Worm (Caenorhabditis elegans) whole organism, L4 larva: ENCODE measurements around the gene T25G12.3.

ENCODE experiments used
- D1046.2 ChIP-seq: fragments of 200-800 bp; sonication (Bioruptor generic); IDR thresholded peaks from 2 replicates; pipeline ENCODE4 v1.3.6; 2022; ENCODE audit warnings: missing genetic modification characterization, missing compliant biosample characterization
- F37D6.2 ChIP-seq: sonication (generic microtip); optimal IDR thresholded peaks from 2 replicates; lab custom pipeline; 2016; ENCODE audit warnings: mild to moderate bottlenecking, missing genetic modification characterization, missing compliant biosample characterization
- F44E2.7 ChIP-seq: fragments of 200-800 bp; sonication (Bioruptor generic); IDR thresholded peaks from 2 replicates; pipeline ENCODE4 v2.1.2; 2022; ENCODE audit warnings: missing genetic modification characterization, missing compliant biosample characterization
- R02D3.7 ChIP-seq: fragments of 150-350 bp; sonication (generic microtip); optimal IDR thresholded peaks from 3 replicates; lab custom pipeline; 2014; ENCODE audit warnings: missing biosample characterization, missing genetic modification characterization
- T20F7.1 ChIP-seq: fragments of 200-800 bp; sonication (Bioruptor generic); optimal IDR thresholded peaks from 2 replicates; lab custom pipeline; 2018; ENCODE audit warnings: mild to moderate bottlenecking, missing genetic modification characterization, missing compliant biosample characterization
- Y5F2A.4 ChIP-seq: fragments of 200-800 bp; sonication (Bioruptor generic); optimal IDR thresholded peaks from 2 replicates; lab custom pipeline; 2018; ENCODE audit warnings: mild to moderate bottlenecking, missing genetic modification characterization, missing compliant biosample characterization
- ZK546.5 ChIP-seq, 2 experiments: sonication (generic microtip); optimal IDR thresholded peaks; 2 replicates each; lab custom pipeline; 2017; ENCODE audit warnings: missing biosample characterization in 2 of 2, missing genetic modification characterization in 2 of 2
- aly-2 ChIP-seq: sonication (generic microtip); optimal IDR thresholded peaks from 2 replicates; lab custom pipeline; 2018; ENCODE audit warnings: missing biosample characterization, missing genetic modification characterization
- ceh-44 ChIP-seq: fragments of 200-800 bp; sonication (Bioruptor generic); IDR thresholded peaks from 2 replicates; pipeline ENCODE4 v1.3.6; 2022; ENCODE audit warnings: missing genetic modification reagents, missing genetic modification characterization, missing compliant biosample characterization
- ces-1 ChIP-seq: fragments of 150-350 bp; sonication (generic microtip); optimal IDR thresholded peaks from 4 replicates; lab custom pipeline; 2014; ENCODE audit warnings: missing biosample characterization, missing genetic modification reagents, missing genetic modification characterization
- cey-2 ChIP-seq: sonication (generic microtip); optimal IDR thresholded peaks from 3 replicates; lab custom pipeline; 2017; ENCODE audit warnings: missing genetic modification characterization, mild to moderate bottlenecking, missing compliant biosample characterization, antibody characterized with exemption, borderline replicate concordance; ENCODE audit not compliant: insufficient read depth
- daf-12 ChIP-seq: fragments of 150-350 bp; optimal IDR thresholded peaks from 2 replicates; lab custom pipeline; 2014; ENCODE audit warnings: missing biosample characterization, missing genetic modification reagents, missing genetic modification characterization
- daf-16 ChIP-seq, 3 experiments: sonication (generic microtip); optimal IDR thresholded peaks; 2 replicates each; lab custom pipeline; 2016 to 2017; ENCODE audit warnings: missing genetic modification characterization in 3 of 3, missing genetic modification reagents in 3 of 3, mild to moderate bottlenecking in 2 of 3, missing compliant biosample characterization in 2 of 3, missing biosample characterization in 1 of 3, moderate library complexity in 1 of 3
- dmd-6 ChIP-seq: fragments of 200-800 bp; sonication (Bioruptor generic); IDR thresholded peaks from 2 replicates; pipeline ENCODE4 v1.3.6; 2022; ENCODE audit warnings: missing genetic modification reagents, missing genetic modification characterization, missing compliant biosample characterization
- dmd-9 ChIP-seq: fragments of 200-800 bp; sonication (Bioruptor generic); IDR thresholded peaks from 2 replicates; pipeline ENCODE4 v1.3.6; 2022; ENCODE audit warnings: missing genetic modification reagents, missing genetic modification characterization, missing compliant biosample characterization
- dpl-1 ChIP-seq: fragments of 150-350 bp; optimal IDR thresholded peaks from 2 replicates; lab custom pipeline; 2014; ENCODE audit warnings: missing biosample characterization, missing genetic modification reagents, missing genetic modification characterization
- fos-1 ChIP-seq: fragments of 150-350 bp; optimal IDR thresholded peaks from 2 replicates; lab custom pipeline; 2014; ENCODE audit warnings: missing biosample characterization, missing genetic modification characterization
- gei-8 ChIP-seq: fragments of 200-800 bp; sonication (Bioruptor generic); optimal IDR thresholded peaks from 2 replicates; lab custom pipeline; 2018; ENCODE audit warnings: mild to moderate bottlenecking, missing genetic modification characterization, missing compliant biosample characterization
- hlh-30 ChIP-seq: sonication (generic microtip); optimal IDR thresholded peaks from 2 replicates; lab custom pipeline; 2017; ENCODE audit warnings: antibody characterized with exemption, mild to moderate bottlenecking, missing genetic modification characterization, missing compliant biosample characterization; ENCODE audit not compliant: insufficient read depth
- lin-1 ChIP-seq: fragments of 200-800 bp; sonication (Bioruptor generic); IDR thresholded peaks from 2 replicates; pipeline ENCODE4 v1.3.6; 2022; ENCODE audit warnings: missing genetic modification reagents, missing genetic modification characterization, missing compliant biosample characterization
- lin-13 ChIP-seq: fragments of 150-350 bp; optimal IDR thresholded peaks from 2 replicates; lab custom pipeline; 2014; ENCODE audit warnings: missing biosample characterization, missing genetic modification reagents, missing genetic modification characterization
- lin-29 ChIP-seq: fragments of 200-800 bp; sonication (Bioruptor generic); IDR thresholded peaks from 2 replicates; pipeline ENCODE4 v1.3.6; 2022; ENCODE audit warnings: missing genetic modification reagents, missing genetic modification characterization, missing compliant biosample characterization
- lin-38 ChIP-seq: fragments of 200-800 bp; sonication (Bioruptor generic); IDR thresholded peaks from 2 replicates; pipeline ENCODE4 v1.3.6; 2022; ENCODE audit warnings: missing genetic modification reagents, missing genetic modification characterization, missing compliant biosample characterization
- lsy-2 ChIP-seq, 2 experiments: fragments of 150-350 bp in 1 of 2; sonication (generic microtip) in 1 of 2; optimal IDR thresholded peaks; 2 replicates each; lab custom pipeline; 2014 to 2017; ENCODE audit warnings: missing biosample characterization in 2 of 2, missing genetic modification characterization in 2 of 2
- madf-5 ChIP-seq, 2 experiments: fragments of 200-800 bp; sonication (Bioruptor generic); IDR thresholded peaks; 2 replicates each; pipeline ENCODE4 v1.3.6; 2022; ENCODE audit warnings: missing compliant biosample characterization in 2 of 2, missing genetic modification characterization in 2 of 2
- madf-9 ChIP-seq: fragments of 200-800 bp; sonication (Bioruptor generic); conservative IDR thresholded peaks from 2 replicates; pipeline ENCODE4 v1.3.6; 2022; ENCODE audit warnings: missing genetic modification reagents, missing genetic modification characterization, missing compliant biosample characterization
- mdl-1 ChIP-seq, 2 experiments: fragments of 150-350 bp in 1 of 2; sonication (generic microtip) in 1 of 2; optimal IDR thresholded peaks; 2 replicates each; lab custom pipeline; 2014 to 2017; ENCODE audit warnings: missing biosample characterization in 2 of 2, missing genetic modification characterization in 2 of 2
- mdt-29 ChIP-seq: fragments of 200-800 bp; sonication (Bioruptor generic); IDR thresholded peaks from 2 replicates; pipeline ENCODE4 v1.3.6; 2022; ENCODE audit warnings: missing genetic modification reagents, missing genetic modification characterization, missing compliant biosample characterization
- mes-2 ChIP-seq: sonication (generic microtip); optimal IDR thresholded peaks from 2 replicates; lab custom pipeline; 2016; ENCODE audit warnings: missing genotype, mild to moderate bottlenecking, missing genetic modification characterization, missing compliant biosample characterization; ENCODE audit not compliant: poor library complexity, severe bottlenecking
- mxl-2 ChIP-seq: fragments of 200-800 bp; sonication (Bioruptor generic); conservative IDR thresholded peaks from 2 replicates; pipeline ENCODE4 v1.3.6; 2022; ENCODE audit warnings: missing genetic modification reagents, missing genetic modification characterization, missing compliant biosample characterization
- mxl-3 ChIP-seq: fragments of 200-800 bp; sonication (Bioruptor generic); optimal IDR thresholded peaks from 2 replicates; lab custom pipeline; 2018; ENCODE audit warnings: mild to moderate bottlenecking, missing genetic modification characterization, missing compliant biosample characterization
- nhr-11 ChIP-seq: fragments of 150-350 bp; optimal IDR thresholded peaks from 2 replicates; lab custom pipeline; 2014; ENCODE audit warnings: missing biosample characterization, missing genetic modification characterization
- nhr-111 ChIP-seq: fragments of 200-800 bp; sonication (Bioruptor generic); optimal IDR thresholded peaks from 2 replicates; lab custom pipeline; 2018; ENCODE audit warnings: mild to moderate bottlenecking, missing genetic modification characterization, missing compliant biosample characterization
- nhr-237 ChIP-seq: sonication (generic microtip); optimal IDR thresholded peaks from 2 replicates; lab custom pipeline; 2017; ENCODE audit warnings: missing biosample characterization, missing genetic modification characterization
- nhr-28 ChIP-seq: fragments of 150-350 bp; optimal IDR thresholded peaks from 2 replicates; lab custom pipeline; 2014; ENCODE audit warnings: missing biosample characterization, missing genetic modification characterization
- pha-4 ChIP-seq, 2 experiments: fragments of 150-350 bp in 1 of 2; fragments of 200-800 bp in 1 of 2; sonication (Bioruptor generic) in 1 of 2; IDR thresholded peaks in 1 of 2; optimal IDR thresholded peaks in 1 of 2; 2 replicates each; pipeline versions ENCODE4 v1.3.6 to Lab custom; 2014 to 2022; ENCODE audit warnings: missing genetic modification characterization in 2 of 2, missing genetic modification reagents in 2 of 2, missing biosample characterization in 1 of 2, missing compliant biosample characterization in 1 of 2
- php-3 ChIP-seq: fragments of 200-800 bp; sonication (Bioruptor generic); IDR thresholded peaks from 2 replicates; pipeline ENCODE4 v1.3.6; 2022; ENCODE audit warnings: missing genetic modification reagents, missing genetic modification characterization, missing compliant biosample characterization
- pqm-1 ChIP-seq: sonication (generic microtip); optimal IDR thresholded peaks from 2 replicates; lab custom pipeline; 2017; ENCODE audit warnings: missing biosample characterization, missing genetic modification characterization
- saeg-2 ChIP-seq: fragments of 200-800 bp; sonication (Bioruptor generic); IDR thresholded peaks from 2 replicates; pipeline ENCODE4 v1.3.6; 2022; ENCODE audit warnings: missing genetic modification reagents, missing genetic modification characterization, missing compliant biosample characterization
- set-16 ChIP-seq: fragments of 200-800 bp; sonication (Bioruptor generic); IDR thresholded peaks from 2 replicates; pipeline ENCODE4 v1.3.6; 2022; ENCODE audit warnings: missing genetic modification reagents, missing genetic modification characterization, missing compliant biosample characterization
- skn-1 ChIP-seq: fragments of 150-350 bp; optimal IDR thresholded peaks from 2 replicates; lab custom pipeline; 2014; ENCODE audit warnings: missing biosample characterization, missing genetic modification characterization
- spr-1 ChIP-seq: sonication (generic microtip); optimal IDR thresholded peaks from 2 replicates; lab custom pipeline; 2016; ENCODE audit warnings: mild to moderate bottlenecking, missing genetic modification characterization, missing compliant biosample characterization
- tag-97 ChIP-seq: fragments of 200-800 bp; sonication (Bioruptor generic); IDR thresholded peaks from 2 replicates; pipeline ENCODE4 v1.3.6; 2022; ENCODE audit warnings: missing genetic modification characterization, missing compliant biosample characterization
- tra-1 ChIP-seq: fragments of 200-800 bp; sonication (Bioruptor generic); IDR thresholded peaks from 2 replicates; pipeline ENCODE4 v1.3.6; 2022; ENCODE audit warnings: missing genetic modification reagents, missing genetic modification characterization, missing compliant biosample characterization
- unc-130 ChIP-seq: sonication (generic microtip); optimal IDR thresholded peaks from 2 replicates; lab custom pipeline; 2016; ENCODE audit warnings: missing genetic modification reagents, missing genetic modification characterization, missing compliant biosample characterization
- zfp-3 ChIP-seq: fragments of 200-800 bp; sonication (Bioruptor generic); conservative IDR thresholded peaks from 2 replicates; pipeline ENCODE4 v1.3.6; 2022; ENCODE audit warnings: missing genetic modification reagents, missing genetic modification characterization, missing compliant biosample characterization

The T25G12.3 gene

ce11 chrX:17216178-17216577, 15.3 kb upstream of the T25G12.3 start (continued):
- TF ChIP-seq php-3: no peak
- no peak for TF ChIP-seq T20F7.1 (GFP tag; lab: Kevin White, UChicago)
- TF ChIP-seq lin-38 (GFP tag; lab: Robert Waterston, UW): no peak
- no peak for TF ChIP-seq mxl-2 (GFP tag; lab: Robert Waterston, UW)
- peak; percentile 63 for TF ChIP-seq hlh-30
- no peak for TF ChIP-seq daf-12 (tag; lab: Kevin White, UChicago)
- no peak for TF ChIP-seq mdt-29
- 0 out of 2 replicates have a peak, but pooled peaks have one; percentile 30 for TF ChIP-seq tra-1 (GFP tag; lab: Robert Waterston, UW)
- TF ChIP-seq nhr-237: no peak
- TF ChIP-seq mes-2 (tag; lab: Kevin White, UChicago): peak; percentile 0
- no peak for TF ChIP-seq tag-97 (GFP tag; lab: Robert Waterston, UW)
- peak; percentile 79 for TF ChIP-seq mxl-3
- TF ChIP-seq lsy-2 (tag; optimal IDR thresholded peaks at IDR 0.05; lab: Kevin White, UChicago): peak in 1 of 2 experiments; percentile 39
- TF ChIP-seq fos-1 (tag; lab: Kevin White, UChicago): no peak
- TF ChIP-seq Y5F2A.4: no peak
- TF ChIP-seq R02D3.7 (tag; lab: Kevin White, UChicago): no peak
- TF ChIP-seq dmd-6 (GFP tag; lab: Robert Waterston, UW): peak; percentile 58
- TF ChIP-seq ces-1 (GFP tag; lab: Kevin White, UChicago): no peak
- no peak for TF ChIP-seq ceh-44 (GFP tag; lab: Robert Waterston, UW)
- no peak for TF ChIP-seq dpl-1 (GFP tag; lab: Kevin White, UChicago)
- TF ChIP-seq nhr-28: peak; percentile 92
- no peak for TF ChIP-seq unc-130 (GFP tag; lab: Kevin White, UChicago)
- TF ChIP-seq lin-29 (GFP tag; lab: Robert Waterston, UW): no peak
- TF ChIP-seq F44E2.7 (GFP tag; lab: Robert Waterston, UW): no peak
- no peak for TF ChIP-seq F37D6.2 (tag; lab: Kevin White, UChicago)
- TF ChIP-seq madf-9 (GFP tag; lab: Robert Waterston, UW): no peak
- TF ChIP-seq cey-2 (tag; lab: Kevin White, UChicago): no peak
- no peak for TF ChIP-seq set-16 (GFP tag; lab: Robert Waterston, UW)
- peak; percentile 71 to 88 for TF ChIP-seq mdl-1 (tag; optimal IDR thresholded peaks at IDR 0.05; lab: Kevin White, UChicago)
- TF ChIP-seq lin-13 (GFP tag; lab: Kevin White, UChicago): no peak
- peak; percentile 86 for TF ChIP-seq nhr-11
- TF ChIP-seq, all 104 proteins: peak for 18

- TF ChIP-seq mxl-3: peak; percentile 57
- TF ChIP-seq skn-1 (tag; lab: Kevin White, UChicago): no peak
- no peak for TF ChIP-seq lin-1 (GFP tag; lab: Robert Waterston, UW)
- TF ChIP-seq ZK546.5 (tag; optimal IDR thresholded peaks at IDR 0.05; lab: Kevin White, UChicago): no peak
- no peak for TF ChIP-seq aly-2 (tag; lab: Kevin White, UChicago)
- no peak for TF ChIP-seq saeg-2 (GFP tag; lab: Robert Waterston, UW)
- no peak for TF ChIP-seq ceh-44 (GFP tag; lab: Robert Waterston, UW)
- TF ChIP-seq gei-8 (GFP tag; lab: Kevin White, UChicago): no peak
- TF ChIP-seq dmd-9 (GFP tag; lab: Robert Waterston, UW): no peak
- no peak for TF ChIP-seq nhr-111 (GFP tag; lab: Kevin White, UChicago)
- TF ChIP-seq madf-5 (GFP tag; IDR thresholded peaks at IDR 0.05; lab: Robert Waterston, UW): no peak
- TF ChIP-seq pqm-1 (tag; lab: Kevin White, UChicago): peak; percentile 29
- TF ChIP-seq spr-1 (tag; lab: Kevin White, UChicago): no peak
- no peak for TF ChIP-seq mxl-2 (GFP tag; lab: Robert Waterston, UW)
- no peak for TF ChIP-seq D1046.2 (GFP tag; lab: Robert Waterston, UW)
- no peak for TF ChIP-seq pha-4 (GFP tag; IDR thresholded peaks at IDR 0.05; lab: Robert Waterston, UW)
- no peak for TF ChIP-seq pha-4 (tag; optimal IDR thresholded peaks at IDR 0.05; lab: Kevin White, UChicago)
- TF ChIP-seq fos-1 (tag; lab: Kevin White, UChicago): no peak
- TF ChIP-seq F44E2.7 (GFP tag; lab: Robert Waterston, UW): no peak
- TF ChIP-seq nhr-28: peak; percentile 73
- TF ChIP-seq zfp-3 (GFP tag; lab: Robert Waterston, UW): no peak
- peak in 1 of 2 experiments; percentile 21 for TF ChIP-seq daf-16 (GFP tag; optimal IDR thresholded peaks at IDR 0.05; lab: Kevin White, UChicago)
- peak; percentile 87 for TF ChIP-seq daf-16 (tag; optimal IDR thresholded peaks at IDR 0.05; lab: Kevin White, UChicago)
- TF ChIP-seq mes-2 (tag; lab: Kevin White, UChicago): peak; percentile 37
Measured at ce11 chrX:17217050-17217813, 14.2 kb upstream of the T25G12.3 start, which contains the start of gene acdh-7. TSS of gene acdh-7 (minus strand) at chrX:17217105.
